Worm (Caenorhabditis elegans) whole organism, young adult: ENCODE data around the gene T28A8.5.

Source experiments
- F39B2.1 ChIP-seq: fragments of 200-800 bp; sonication (Bioruptor generic); IDR thresholded peaks from 2 replicates; pipeline ENCODE4 v1.3.6; 2022; ENCODE audit warnings: missing genetic modification reagents, missing genetic modification characterization, missing compliant biosample characterization
- F49E8.2 ChIP-seq: sonication (generic microtip); optimal IDR thresholded peaks from 3 replicates; lab custom pipeline; 2017; ENCODE audit warnings: missing genetic modification characterization, mild to moderate bottlenecking, missing compliant biosample characterization, antibody characterized with exemption, moderate library complexity; ENCODE audit not compliant: insufficient read depth
- Y56A3A.18 ChIP-seq: fragments of 200-800 bp; sonication (Bioruptor generic); IDR thresholded peaks from 2 replicates; pipeline ENCODE4 v1.3.6; 2022; ENCODE audit warnings: missing genetic modification reagents, missing genetic modification characterization, missing compliant biosample characterization
- ama-1 ChIP-seq, 3 experiments: fragments of 150-350 bp in 1 of 3; sonication (generic microtip) in 2 of 3; optimal IDR thresholded peaks; 2 replicates each; lab custom pipeline; 2014 to 2018; ENCODE audit warnings: missing biosample characterization in 2 of 3, missing genetic modification characterization in 2 of 3, missing genetic modification reagents in 2 of 3
- athp-1 ChIP-seq: sonication (generic microtip); optimal IDR thresholded peaks from 2 replicates; lab custom pipeline; 2017; ENCODE audit warnings: mild to moderate bottlenecking, missing genetic modification characterization, missing compliant biosample characterization
- dpl-1 ChIP-seq: fragments of 150-350 bp; optimal IDR thresholded peaks from 2 replicates; lab custom pipeline; 2014; ENCODE audit warnings: missing biosample characterization, missing genetic modification reagents, missing genetic modification characterization
- ekl-4 ChIP-seq: fragments of 200-800 bp; sonication (Bioruptor generic); IDR thresholded peaks from 2 replicates; pipeline ENCODE4 v1.3.6; 2022; ENCODE audit warnings: missing genetic modification reagents, missing genetic modification characterization, missing compliant biosample characterization
- gei-17 ChIP-seq: fragments of 200-800 bp; sonication (Bioruptor generic); optimal IDR thresholded peaks from 2 replicates; lab custom pipeline; 2018; ENCODE audit warnings: mild to moderate bottlenecking, missing genetic modification characterization, missing compliant biosample characterization
- let-607 ChIP-seq, 2 experiments: fragments of 200-800 bp in 1 of 2; sonication (Bioruptor generic) in 1 of 2; sonication (generic microtip) in 1 of 2; optimal IDR thresholded peaks; 2 replicates each; lab custom pipeline; 2016 to 2018; ENCODE audit warnings: mild to moderate bottlenecking in 2 of 2, missing compliant biosample characterization in 2 of 2, missing genetic modification characterization in 2 of 2, moderate library complexity in 2 of 2, missing genotype in 1 of 2
- madf-6 ChIP-seq: fragments of 200-800 bp; sonication (Bioruptor generic); IDR thresholded peaks from 2 replicates; pipeline ENCODE4 v1.3.6; 2022; ENCODE audit warnings: missing genetic modification reagents, missing genetic modification characterization, missing compliant biosample characterization
- pbrm-1 ChIP-seq: fragments of 200-800 bp; sonication (Bioruptor generic); IDR thresholded peaks from 2 replicates; pipeline ENCODE4 v1.3.6; 2022; ENCODE audit warnings: missing genetic modification reagents, missing genetic modification characterization, missing compliant biosample characterization
- xnd-1 ChIP-seq: sonication (generic microtip); optimal IDR thresholded peaks from 2 replicates; lab custom pipeline; 2016; ENCODE audit warnings: missing genotype, missing genetic modification reagents, missing genetic modification characterization, missing compliant biosample characterization
- ztf-22 ChIP-seq: fragments of 200-800 bp; sonication (Bioruptor generic); optimal IDR thresholded peaks from 2 replicates; lab custom pipeline; 2018; ENCODE audit warnings: mild to moderate bottlenecking, missing genetic modification characterization, moderate library complexity, missing compliant biosample characterization

DNA sequence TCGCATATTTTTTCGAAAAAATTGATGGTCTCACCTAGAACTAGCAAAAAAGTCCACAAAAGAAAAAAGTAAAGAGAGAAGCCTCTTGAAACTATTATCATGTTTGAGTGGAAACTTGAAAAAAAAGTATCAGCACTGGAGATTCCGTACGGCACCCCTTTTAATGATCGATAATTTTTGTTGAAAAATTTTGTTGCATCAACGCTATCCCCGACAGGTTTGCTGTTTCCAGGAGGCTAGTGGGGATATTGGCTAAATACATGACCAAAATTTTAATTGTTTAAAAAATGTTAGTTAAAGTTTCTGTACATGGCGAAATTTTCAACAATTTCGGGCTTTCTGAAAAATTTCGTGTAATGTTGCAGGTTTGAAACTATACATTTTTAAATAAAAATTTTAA, 5.9 kb upstream of the T28A8.5 start, which contains the start of gene T28A8.2:
- no peak for TF ChIP-seq ama-1 (optimal IDR thresholded peaks at IDR 0.05; lab: Kevin White, UChicago)
- no peak for TF ChIP-seq ama-1 (GFP tag; optimal IDR thresholded peaks at IDR 0.05; lab: Kevin White, UChicago)
- no peak for TF ChIP-seq F49E8.2 (tag; lab: Kevin White, UChicago)
- no peak for TF ChIP-seq Y56A3A.18
- no peak for TF ChIP-seq pbrm-1 (GFP tag; lab: Robert Waterston, UW)
- no peak for TF ChIP-seq F39B2.1 (GFP tag; lab: Robert Waterston, UW)
- TF ChIP-seq madf-6 (GFP tag; lab: Robert Waterston, UW) = no peak
- no peak for TF ChIP-seq athp-1 (tag; lab: Kevin White, UChicago)
- no peak for TF ChIP-seq dpl-1 (GFP tag; lab: Kevin White, UChicago)
- no peak for TF ChIP-seq let-607 (tag; optimal IDR thresholded peaks at IDR 0.05; lab: Kevin White, UChicago)
- TF ChIP-seq ekl-4 = no peak
- no peak for TF ChIP-seq gei-17 (GFP tag; lab: Kevin White, UChicago)
- TF ChIP-seq ztf-22 (GFP tag; lab: Kevin White, UChicago) = no peak
- no peak for TF ChIP-seq xnd-1 (tag; lab: Kevin White, UChicago)
